Fruit fly (Drosophila melanogaster) whole organism, embryonic: Measurements from ENCODE around the gene cno.
A peak's percentile ranks its signal among the peaks of the same experiment; 100 is the strongest.

Experiments
- Antp ChIP-seq: fragments of 200-800 bp; sonication (Bioruptor generic); optimal IDR thresholded peaks from 3 replicates; lab custom pipeline; 2016; ENCODE audit warnings: missing biosample characterization, missing genetic modification characterization
- CG10209 ChIP-seq: fragments of 200-800 bp; sonication (Bioruptor generic); optimal IDR thresholded peaks from 3 replicates; lab custom pipeline; 2017; ENCODE audit warnings: missing biosample characterization, mild to moderate bottlenecking, missing genetic modification characterization, missing genetic modification reagents
- CG10267 ChIP-seq: fragments of 200-800 bp; sonication (Bioruptor generic); optimal IDR thresholded peaks from 2 replicates; lab custom pipeline; 2018; ENCODE audit warnings: missing biosample characterization, mild to moderate bottlenecking, missing genetic modification characterization, moderate library complexity
- CG12744 ChIP-seq: fragments of 200-800 bp; sonication (Bioruptor generic); optimal IDR thresholded peaks from 2 replicates; lab custom pipeline; 2016; ENCODE audit warnings: missing biosample characterization, missing genetic modification characterization
- CG13624 ChIP-seq: fragments of 200-800 bp; sonication (Bioruptor generic); optimal IDR thresholded peaks from 2 replicates; lab custom pipeline; 2016; ENCODE audit warnings: missing biosample characterization, missing genetic modification characterization
- CG13775 ChIP-seq: fragments of 200-800 bp; sonication (Bioruptor generic); optimal IDR thresholded peaks from 3 replicates; lab custom pipeline; 2017; ENCODE audit warnings: missing biosample characterization, mild to moderate bottlenecking, missing genetic modification characterization
- CG15269 ChIP-seq: fragments of 200-800 bp; sonication (Bioruptor generic); optimal IDR thresholded peaks from 2 replicates; lab custom pipeline; 2018; ENCODE audit warnings: missing biosample characterization, mild to moderate bottlenecking, missing genetic modification characterization, moderate library complexity
- CG15479 ChIP-seq: fragments of 200-800 bp; sonication (Bioruptor generic); optimal IDR thresholded peaks from 3 replicates; lab custom pipeline; 2019; ENCODE audit warnings: missing biosample characterization, mild to moderate bottlenecking, missing genetic modification characterization, moderate library complexity
- CG15514 ChIP-seq: fragments of 200-800 bp; sonication (Bioruptor generic); optimal IDR thresholded peaks from 3 replicates; lab custom pipeline; 2017; ENCODE audit warnings: missing biosample characterization, missing genetic modification characterization, mild to moderate bottlenecking, moderate library complexity, missing genetic modification reagents
- CG17361 ChIP-seq: fragments of 200-800 bp; sonication (Bioruptor generic); IDR thresholded peaks from 3 replicates; pipeline ENCODE4 v1.3.6; 2022; ENCODE audit warnings: missing biosample characterization, missing genetic modification characterization
- CG17385 ChIP-seq: fragments of 200-800 bp; sonication (Bioruptor generic); optimal IDR thresholded peaks from 3 replicates; lab custom pipeline; 2018; ENCODE audit warnings: missing biosample characterization, mild to moderate bottlenecking, missing genetic modification characterization
- CG17568 ChIP-seq: fragments of 200-800 bp; sonication (Bioruptor generic); optimal IDR thresholded peaks from 2 replicates; lab custom pipeline; 2018; ENCODE audit warnings: missing biosample characterization, mild to moderate bottlenecking, missing genetic modification characterization, moderate library complexity
- CG1832 ChIP-seq: fragments of 200-800 bp; sonication (Bioruptor generic); optimal IDR thresholded peaks from 2 replicates; lab custom pipeline; 2017; ENCODE audit warnings: missing biosample characterization, mild to moderate bottlenecking, missing genetic modification characterization, inconsistent platforms
- CG18619 ChIP-seq: fragments of 200-800 bp; sonication (Bioruptor generic); optimal IDR thresholded peaks from 3 replicates; lab custom pipeline; 2017; ENCODE audit warnings: missing biosample characterization, mild to moderate bottlenecking, missing genetic modification characterization
- CG18764 ChIP-seq: fragments of 200-800 bp; sonication (Bioruptor generic); optimal IDR thresholded peaks from 3 replicates; lab custom pipeline; 2016; ENCODE audit warnings: missing biosample characterization, missing genetic modification characterization
- CG33213 ChIP-seq: fragments of 200-800 bp; sonication (Bioruptor generic); optimal IDR thresholded peaks from 3 replicates; lab custom pipeline; 2016; ENCODE audit warnings: missing biosample characterization, missing genetic modification characterization
- CG43689 ChIP-seq: fragments of 200-800 bp; sonication (Bioruptor generic); IDR thresholded peaks from 2 replicates; pipeline ENCODE4 v1.3.6; 2022; ENCODE audit warnings: missing biosample characterization, missing genetic modification characterization
- CG6854 ChIP-seq: fragments of 200-800 bp; sonication (Bioruptor generic); optimal IDR thresholded peaks from 3 replicates; lab custom pipeline; 2017; ENCODE audit warnings: missing biosample characterization, mild to moderate bottlenecking, missing genetic modification characterization
- CG7271 ChIP-seq: fragments of 200-800 bp; sonication (Bioruptor generic); optimal IDR thresholded peaks from 2 replicates; lab custom pipeline; 2018; ENCODE audit warnings: missing biosample characterization, mild to moderate bottlenecking, missing genetic modification characterization, moderate library complexity
- CG8290 ChIP-seq, 3 experiments: fragments of 200-800 bp; sonication (Bioruptor generic); optimal IDR thresholded peaks; 2 replicates each; lab custom pipeline; 2016 to 2019; ENCODE audit warnings: missing biosample characterization in 3 of 3, missing genetic modification characterization in 3 of 3, mild to moderate bottlenecking in 2 of 3, moderate library complexity in 1 of 3
- CG8924 ChIP-seq: fragments of 200-800 bp; optimal IDR thresholded peaks from 3 replicates; lab custom pipeline; 2019; ENCODE audit warnings: missing biosample characterization, mild to moderate bottlenecking, missing genetic modification characterization, moderate library complexity
- CTCF ChIP-seq: fragments of 200-800 bp; sonication (Bioruptor generic); optimal IDR thresholded peaks from 2 replicates; lab custom pipeline; 2017; ENCODE audit warnings: missing biosample characterization, mild to moderate bottlenecking, missing genetic modification characterization, moderate library complexity
- Doc3 ChIP-seq: fragments of 200-800 bp; sonication (Bioruptor generic); IDR thresholded peaks from 3 replicates; pipeline ENCODE4 v1.3.6; 2022; ENCODE audit warnings: missing biosample characterization, missing genetic modification characterization; ENCODE audit not compliant: partially characterized antibody
- E2f2 ChIP-seq: fragments of 200-800 bp; sonication (Bioruptor generic); IDR thresholded peaks from 2 replicates; pipeline ENCODE4 v1.3.6; 2022; ENCODE audit warnings: missing biosample characterization, missing genetic modification characterization
- Hmx ChIP-seq: fragments of 200-800 bp; sonication (Bioruptor generic); optimal IDR thresholded peaks from 2 replicates; lab custom pipeline; 2016; ENCODE audit warnings: missing biosample characterization, missing genetic modification characterization
- Med ChIP-seq: fragments of 200-800 bp; sonication (Bioruptor generic); peaks from one replicate; lab custom pipeline; 2016; ENCODE audit warnings: missing biosample characterization, missing genetic modification characterization, mild to moderate bottlenecking, inconsistent platforms, moderate library complexity
- Mrtf ChIP-seq: fragments of 200-800 bp; sonication (Bioruptor generic); IDR thresholded peaks from 3 replicates; pipeline ENCODE4 v1.3.6; 2022; ENCODE audit warnings: missing biosample characterization, missing genetic modification characterization
- NC2β ChIP-seq: fragments of 200-800 bp; sonication (Bioruptor generic); optimal IDR thresholded peaks from 2 replicates; lab custom pipeline; 2016; ENCODE audit warnings: missing biosample characterization, missing genetic modification characterization
- NK7.1 ChIP-seq: fragments of 200-800 bp; sonication (Bioruptor generic); optimal IDR thresholded peaks from 3 replicates; lab custom pipeline; 2016; ENCODE audit warnings: missing biosample characterization, missing genetic modification characterization
- Stat92E ChIP-seq, 3 experiments: fragments of >200 bp in 2 of 3; fragments of 200-800 bp in 1 of 3; sonication (Bioruptor generic) in 1 of 3; optimal IDR thresholded peaks; 2 replicates each; lab custom pipeline; 2017 to 2019; ENCODE audit warnings: missing biosample characterization in 3 of 3, missing genetic modification characterization in 3 of 3, mild to moderate bottlenecking in 1 of 3, moderate library complexity in 1 of 3
- Trl ChIP-seq, 3 experiments: fragments of >200 bp in 2 of 3; fragments of 200-800 bp in 1 of 3; sonication (Bioruptor generic) in 1 of 3; optimal IDR thresholded peaks; 2 replicates in 1 of 3; 3 replicates in 2 of 3; lab custom pipeline; 2016 to 2017; ENCODE audit warnings: missing biosample characterization in 1 of 3, missing genetic modification characterization in 1 of 3
- ash1 ChIP-seq: fragments of 200-800 bp; sonication (Bioruptor generic); optimal IDR thresholded peaks from 2 replicates; lab custom pipeline; 2018; ENCODE audit warnings: missing biosample characterization, mild to moderate bottlenecking, missing genetic modification characterization
- bsh ChIP-seq, 2 experiments: fragments of 200-800 bp; sonication (Bioruptor generic); optimal IDR thresholded peaks; 2 replicates each; lab custom pipeline; 2017 to 2018; ENCODE audit warnings: mild to moderate bottlenecking in 2 of 2, missing biosample characterization in 2 of 2, missing genetic modification characterization in 2 of 2, moderate library complexity in 1 of 2
- cad ChIP-seq: fragments of >200 bp; optimal IDR thresholded peaks from 2 replicates; lab custom pipeline; 2017; ENCODE audit warnings: missing biosample characterization, missing genetic modification characterization
- en ChIP-seq: fragments of 200-800 bp; sonication (Bioruptor generic); optimal IDR thresholded peaks from 2 replicates; lab custom pipeline; 2016; ENCODE audit warnings: missing biosample characterization, missing genetic modification characterization
- eve ChIP-seq, 2 experiments: fragments of >200 bp; optimal IDR thresholded peaks; 2 replicates each; lab custom pipeline; 2017; ENCODE audit warnings: missing biosample characterization in 2 of 2, missing genetic modification characterization in 2 of 2
- knrl ChIP-seq: fragments of 200-800 bp; sonication (Bioruptor generic); IDR thresholded peaks from 3 replicates; pipeline ENCODE4 v1.3.6; 2022; ENCODE audit warnings: missing biosample characterization, missing genetic modification characterization; ENCODE audit not compliant: partially characterized antibody
- maf-S ChIP-seq: fragments of 200-800 bp; sonication (Bioruptor generic); optimal IDR thresholded peaks from 2 replicates; lab custom pipeline; 2016; ENCODE audit warnings: missing biosample characterization, missing genetic modification characterization
- mam ChIP-seq: fragments of 200-800 bp; sonication (Bioruptor generic); optimal IDR thresholded peaks from 3 replicates; lab custom pipeline; 2016; ENCODE audit warnings: missing biosample characterization, missing genetic modification characterization
- pb ChIP-seq: fragments of 200-800 bp; sonication (Bioruptor generic); optimal IDR thresholded peaks from 3 replicates; lab custom pipeline; 2016; ENCODE audit warnings: missing biosample characterization, missing genetic modification characterization
- rib ChIP-seq: fragments of 200-800 bp; sonication (Bioruptor generic); IDR thresholded peaks from 2 replicates; pipeline ENCODE4 v1.3.6; 2022; ENCODE audit warnings: missing biosample characterization, missing genetic modification characterization
- seq ChIP-seq: fragments of 200-800 bp; sonication (Bioruptor generic); IDR thresholded peaks from 2 replicates; pipeline ENCODE4 v1.3.6; 2022; ENCODE audit warnings: missing biosample characterization, missing genetic modification characterization
- tap ChIP-seq: fragments of 200-800 bp; optimal IDR thresholded peaks from 3 replicates; lab custom pipeline; 2019; ENCODE audit warnings: missing biosample characterization, mild to moderate bottlenecking, missing genetic modification characterization, moderate library complexity
- zen ChIP-seq: fragments of 200-800 bp; sonication (Bioruptor generic); optimal IDR thresholded peaks from 3 replicates; lab custom pipeline; 2018; ENCODE audit warnings: missing biosample characterization, mild to moderate bottlenecking, missing genetic modification characterization, moderate library complexity

cno gene

dm6 chr3R:5217278-5217714 is at the start of gene cno (continued):
- TF ChIP-seq E2f2 (GFP tag; lab: Robert Waterston, UW) (peak; percentile 85), seq (GFP tag; lab: Robert Waterston, UW) (no peak; the same call in 1 of the 2 replicates), rib (GFP tag; lab: Robert Waterston, UW) (peak; percentile 82), CG8290 (GFP tag; optimal IDR thresholded peaks at IDR 0.05; lab: Kevin White, UChicago) (peak; percentile 33), CG8290 (tag; optimal IDR thresholded peaks at IDR 0.05; lab: Kevin White, UChicago) (peak in 1 of 2 experiments; percentile 70), CG1832 (GFP tag; lab: Kevin White, UChicago) (no peak), NC2β (GFP tag; lab: Kevin White, UChicago) (no peak), CG13624 (GFP tag; lab: Kevin White, UChicago) (peak; percentile 44), Hmx (GFP tag; lab: Kevin White, UChicago) (no peak), pb (GFP tag; lab: Kevin White, UChicago) (no peak), CG7271 (tag; lab: Kevin White, UChicago) (peak; percentile 55), CG10209 (no peak), Med (GFP tag; lab: Kevin White, UChicago) (peak; percentile 89), CG43689 (GFP tag; lab: Robert Waterston, UW) (no peak), CG8924 (tag; lab: Kevin White, UChicago) (peak; percentile 66), CTCF (GFP tag; lab: Kevin White, UChicago) (peak; percentile 41), knrl (GFP tag; lab: Robert Waterston, UW) (peak; percentile 51; the same call in 1 of the 3 replicates), ash1 (GFP tag; lab: Kevin White, UChicago) (no peak), zen (tag; lab: Kevin White, UChicago) (peak; percentile 6), CG18764 (GFP tag; lab: Kevin White, UChicago) (no peak), bsh (GFP tag; optimal IDR thresholded peaks at IDR 0.05; lab: Kevin White, UChicago) (peak; percentile 4 to 19), en (GFP tag; lab: Kevin White, UChicago) (no peak), CG12744 (GFP tag; lab: Kevin White, UChicago) (no peak), eve (GFP tag; optimal IDR thresholded peaks at IDR 0.05; lab: Kevin White, UChicago) (no peak)

dm6 chr3R:5266282-5266681 is 49.0 kb upstream of the cno start:
- TF ChIP-seq cad (GFP tag; lab: Kevin White, UChicago) (peak; percentile 30), CG33213 (GFP tag; lab: Kevin White, UChicago) (no peak)

dm6 chr3R:5264251-5265098 is 47.2 kb upstream of the cno start:
- peak; percentile 38 for TF ChIP-seq CG18619 (GFP tag; lab: Kevin White, UChicago)
- TF ChIP-seq Antp (GFP tag; lab: Kevin White, UChicago), result peak; percentile 42
- TF ChIP-seq CG13775 (GFP tag; lab: Kevin White, UChicago), result peak; percentile 42
- peak; percentile 40 for TF ChIP-seq tap (tag; lab: Kevin White, UChicago)
- TF ChIP-seq CG15479 (GFP tag; lab: Kevin White, UChicago), result no peak
- TF ChIP-seq Med (GFP tag; lab: Kevin White, UChicago), result peak; percentile 71
- peak; percentile 51 for TF ChIP-seq CG15269 (tag; lab: Kevin White, UChicago)
- TF ChIP-seq CG17568 (GFP tag; lab: Kevin White, UChicago), result peak; percentile 40
- peak; percentile 31 for TF ChIP-seq CG33213 (GFP tag; lab: Kevin White, UChicago)
- peak; percentile 32 for TF ChIP-seq CG10267 (tag; lab: Kevin White, UChicago)
- TF ChIP-seq Trl (optimal IDR thresholded peaks at IDR 0.05; lab: Kevin White, UChicago), result peak; percentile 84 to 87
- peak; percentile 16 for TF ChIP-seq Trl (GFP tag; optimal IDR thresholded peaks at IDR 0.05; lab: Kevin White, UChicago)
- TF ChIP-seq CG6854, result peak; percentile 33
- peak; percentile 8 for TF ChIP-seq mam
- peak; percentile 54 for TF ChIP-seq CG15514 (GFP tag; lab: Kevin White, UChicago)
- TF ChIP-seq NK7.1 (GFP tag; lab: Kevin White, UChicago), result peak; percentile 22
- TF ChIP-seq Stat92E (GFP tag; optimal IDR thresholded peaks at IDR 0.05; lab: Kevin White, UChicago), result peak in 1 of 3 experiments; percentile 56
- TF ChIP-seq maf-S (GFP tag; lab: Kevin White, UChicago), result peak; percentile 34
- 0 out of 3 replicates have a peak, but pooled peaks have one; percentile 4 for TF ChIP-seq Doc3 (GFP tag; lab: Robert Waterston, UW)
- peak; percentile 72; the same call in 2 of the 3 replicates for TF ChIP-seq CG17361 (GFP tag; lab: Robert Waterston, UW)
- peak; percentile 52 for TF ChIP-seq CG17385 (GFP tag; lab: Kevin White, UChicago)
- TF ChIP-seq Mrtf (GFP tag; lab: Robert Waterston, UW), result 0 out of 3 replicates have a peak, but pooled peaks have one; percentile 25
